Fruit fly (Drosophila melanogaster) whole organism, prepupa: ENCODE results near the gene CG4572.

Experiments used
- Blimp-1 ChIP-seq: fragments of 200-800 bp; sonication (Bioruptor generic); optimal IDR thresholded peaks from 3 replicates; lab custom pipeline; 2017; ENCODE audit warnings: missing biosample characterization, missing genetic modification characterization, mild to moderate bottlenecking, moderate library complexity, missing genetic modification reagents
- CG10631 ChIP-seq: fragments of 200-800 bp; sonication (Bioruptor generic); optimal IDR thresholded peaks from 2 replicates; lab custom pipeline; 2016; ENCODE audit warnings: missing biosample characterization, missing genetic modification characterization
- CG10669 ChIP-seq: fragments of 200-800 bp; sonication (Bioruptor generic); optimal IDR thresholded peaks from 3 replicates; lab custom pipeline; 2018; ENCODE audit warnings: missing biosample characterization, mild to moderate bottlenecking, missing genetic modification characterization, moderate library complexity
- CG11294 ChIP-seq: fragments of 200-800 bp; sonication (Bioruptor generic); IDR thresholded peaks from 2 replicates; pipeline ENCODE4 v1.3.6; 2022; ENCODE audit warnings: missing biosample characterization, missing genetic modification characterization
- CG11762 ChIP-seq: fragments of 200-800 bp; sonication (Bioruptor generic); optimal IDR thresholded peaks from 3 replicates; lab custom pipeline; 2016; ENCODE audit warnings: missing biosample characterization, missing genetic modification characterization; ENCODE audit not compliant: insufficient read depth
- CG11902 ChIP-seq: fragments of 200-800 bp; sonication (Bioruptor generic); optimal IDR thresholded peaks from 3 replicates; lab custom pipeline; 2016; ENCODE audit warnings: missing biosample characterization, missing genetic modification characterization
- CG15336 ChIP-seq: fragments of 200-800 bp; sonication (Bioruptor generic); IDR thresholded peaks from 2 replicates; pipeline ENCODE4 v1.3.6; 2022; ENCODE audit warnings: missing biosample characterization, missing genetic modification characterization
- CG1621 ChIP-seq: fragments of 200-800 bp; sonication (Bioruptor generic); optimal IDR thresholded peaks from 3 replicates; lab custom pipeline; 2018; ENCODE audit warnings: missing biosample characterization, mild to moderate bottlenecking, missing genetic modification characterization
- CG16779 ChIP-seq: fragments of 200-800 bp; sonication (Bioruptor generic); optimal IDR thresholded peaks from 3 replicates; lab custom pipeline; 2017; ENCODE audit warnings: missing biosample characterization, mild to moderate bottlenecking, missing genetic modification characterization
- CG3032 ChIP-seq: fragments of 200-800 bp; optimal IDR thresholded peaks from 2 replicates; lab custom pipeline; 2019; ENCODE audit warnings: missing biosample characterization, mild to moderate bottlenecking, missing genetic modification characterization, moderate library complexity
- CG31627 ChIP-seq: fragments of 200-800 bp; sonication (Bioruptor generic); optimal IDR thresholded peaks from 3 replicates; lab custom pipeline; 2016; ENCODE audit warnings: missing biosample characterization, missing genetic modification characterization
- CG34406 ChIP-seq: fragments of 200-800 bp; sonication (Bioruptor generic); optimal IDR thresholded peaks from 3 replicates; lab custom pipeline; 2016; ENCODE audit warnings: missing biosample characterization, missing genetic modification characterization
- CG3919 ChIP-seq: fragments of 200-800 bp; sonication (Bioruptor generic); optimal IDR thresholded peaks from 3 replicates; lab custom pipeline; 2016; ENCODE audit warnings: missing biosample characterization, missing genetic modification characterization
- CG4318 ChIP-seq: fragments of 200-800 bp; sonication (Bioruptor generic); optimal IDR thresholded peaks from 3 replicates; lab custom pipeline; 2017; ENCODE audit warnings: missing biosample characterization, mild to moderate bottlenecking, missing genetic modification characterization
- CG6163 ChIP-seq: fragments of 200-800 bp; sonication (Bioruptor generic); IDR thresholded peaks from 3 replicates; pipeline ENCODE4 v1.3.6; 2022; ENCODE audit warnings: missing biosample characterization, missing genetic modification characterization
- CG6276 ChIP-seq: fragments of 200-800 bp; sonication (Bioruptor generic); optimal IDR thresholded peaks from 2 replicates; lab custom pipeline; 2017; ENCODE audit warnings: missing biosample characterization, mild to moderate bottlenecking, missing genetic modification characterization
- CG6792 ChIP-seq: fragments of 200-800 bp; sonication (Bioruptor generic); optimal IDR thresholded peaks from 3 replicates; lab custom pipeline; 2016; ENCODE audit warnings: missing biosample characterization, missing genetic modification characterization
- CG6808 ChIP-seq: fragments of 200-800 bp; sonication (Bioruptor generic); optimal IDR thresholded peaks from 3 replicates; lab custom pipeline; 2017; ENCODE audit warnings: missing biosample characterization, missing genetic modification characterization, mild to moderate bottlenecking, moderate library complexity, missing genetic modification reagents
- CG7368 ChIP-seq: fragments of 200-800 bp; sonication (Bioruptor generic); optimal IDR thresholded peaks from 3 replicates; lab custom pipeline; 2016; ENCODE audit warnings: missing biosample characterization, missing genetic modification characterization
- CG8119 ChIP-seq: fragments of 200-800 bp; sonication (Bioruptor generic); IDR thresholded peaks from 3 replicates; pipeline ENCODE4 v1.3.6; 2022; ENCODE audit warnings: missing biosample characterization, missing genetic modification characterization
- CG8319 ChIP-seq: fragments of 200-800 bp; sonication (Bioruptor generic); optimal IDR thresholded peaks from 3 replicates; lab custom pipeline; 2016; ENCODE audit warnings: missing biosample characterization, missing genetic modification characterization
- CG8632 ChIP-seq: fragments of 200-800 bp; sonication (Bioruptor generic); optimal IDR thresholded peaks from 3 replicates; lab custom pipeline; 2016; ENCODE audit warnings: missing biosample characterization, missing genetic modification characterization
- CG9139 ChIP-seq: fragments of 200-800 bp; sonication (Bioruptor generic); optimal IDR thresholded peaks from 3 replicates; lab custom pipeline; 2017; ENCODE audit warnings: missing biosample characterization, mild to moderate bottlenecking, missing genetic modification characterization
- Eip75B ChIP-seq: fragments of 200-800 bp; sonication (Bioruptor generic); optimal IDR thresholded peaks from 3 replicates; lab custom pipeline; 2016; ENCODE audit warnings: missing biosample characterization, missing genetic modification characterization
- Eip78C ChIP-seq: fragments of 200-800 bp; sonication (Bioruptor generic); peaks from one replicate; lab custom pipeline; 2016; ENCODE audit warnings: missing biosample characterization, missing genetic modification characterization
- Ets21C ChIP-seq: fragments of 200-800 bp; sonication (Bioruptor generic); optimal IDR thresholded peaks from 3 replicates; lab custom pipeline; 2016; ENCODE audit warnings: missing biosample characterization, missing genetic modification characterization
- Gug ChIP-seq: fragments of 200-800 bp; sonication (Bioruptor generic); IDR thresholded peaks from 2 replicates; pipeline ENCODE4 v1.3.6; 2022; ENCODE audit warnings: missing biosample characterization, missing genetic modification characterization
- Hr38 ChIP-seq: sonication (Bioruptor generic); optimal IDR thresholded peaks from 2 replicates; lab custom pipeline; 2016; ENCODE audit warnings: missing biosample characterization, missing genetic modification characterization
- Hr39 ChIP-seq: fragments of 200-800 bp; sonication (Bioruptor generic); optimal IDR thresholded peaks from 2 replicates; lab custom pipeline; 2016; ENCODE audit warnings: missing biosample characterization, missing genetic modification characterization
- Hr4 ChIP-seq: fragments of 200-800 bp; sonication (Bioruptor generic); optimal IDR thresholded peaks from 3 replicates; lab custom pipeline; 2016; ENCODE audit warnings: missing biosample characterization, missing genetic modification characterization
- Lpt ChIP-seq: fragments of 200-800 bp; sonication (Bioruptor generic); optimal IDR thresholded peaks from 3 replicates; lab custom pipeline; 2016; ENCODE audit warnings: missing biosample characterization, missing genetic modification characterization
- Met ChIP-seq: fragments of 200-800 bp; sonication (Bioruptor generic); optimal IDR thresholded peaks from 3 replicates; lab custom pipeline; 2016; ENCODE audit warnings: missing biosample characterization, missing genetic modification characterization
- OdsH ChIP-seq: fragments of 200-800 bp; sonication (Bioruptor generic); optimal IDR thresholded peaks from 3 replicates; lab custom pipeline; 2016; ENCODE audit warnings: missing biosample characterization, missing genetic modification characterization
- Smox ChIP-seq: fragments of 200-800 bp; sonication (Bioruptor generic); optimal IDR thresholded peaks from 3 replicates; lab custom pipeline; 2016; ENCODE audit warnings: missing biosample characterization, missing genetic modification characterization
- Sox102F ChIP-seq: fragments of 200-800 bp; sonication (Bioruptor generic); optimal IDR thresholded peaks from 2 replicates; lab custom pipeline; 2016; ENCODE audit warnings: missing biosample characterization, mild to moderate bottlenecking, missing genetic modification characterization
- Sox14 ChIP-seq: fragments of 200-800 bp; sonication (Bioruptor generic); optimal IDR thresholded peaks from 3 replicates; lab custom pipeline; 2016; ENCODE audit warnings: missing biosample characterization, missing genetic modification characterization
- cyc ChIP-seq: fragments of 200-800 bp; sonication (Bioruptor generic); optimal IDR thresholded peaks from 3 replicates; lab custom pipeline; 2016; ENCODE audit warnings: missing biosample characterization, missing genetic modification characterization
- dac ChIP-seq: fragments of 200-800 bp; sonication (Bioruptor generic); optimal IDR thresholded peaks from 2 replicates; lab custom pipeline; 2017; ENCODE audit warnings: missing biosample characterization, mild to moderate bottlenecking, missing genetic modification characterization
- eg ChIP-seq: fragments of 200-800 bp; sonication (Bioruptor generic); IDR thresholded peaks from 3 replicates; pipeline ENCODE4 v1.3.6; 2022; ENCODE audit warnings: missing biosample characterization, missing genetic modification characterization
- esn ChIP-seq: fragments of 200-800 bp; sonication (Bioruptor generic); optimal IDR thresholded peaks from 2 replicates; lab custom pipeline; 2016; ENCODE audit warnings: missing biosample characterization, mild to moderate bottlenecking, missing genetic modification characterization, moderate library complexity
- lz ChIP-seq: fragments of 200-800 bp; sonication (Bioruptor generic); optimal IDR thresholded peaks from 3 replicates; lab custom pipeline; 2016; ENCODE audit warnings: missing biosample characterization, missing genetic modification characterization
- net ChIP-seq: fragments of 200-800 bp; sonication (Bioruptor generic); optimal IDR thresholded peaks from 3 replicates; lab custom pipeline; 2016; ENCODE audit warnings: missing biosample characterization, missing genetic modification characterization
- pdm3 ChIP-seq: fragments of 200-800 bp; sonication (Bioruptor generic); optimal IDR thresholded peaks from 3 replicates; lab custom pipeline; 2016; ENCODE audit warnings: missing biosample characterization, missing genetic modification characterization
- salr ChIP-seq, 2 experiments: fragments of 200-800 bp; sonication (Bioruptor generic); optimal IDR thresholded peaks; 3 replicates each; lab custom pipeline; 2016 to 2018; ENCODE audit warnings: missing biosample characterization in 2 of 2, missing genetic modification characterization in 2 of 2, mild to moderate bottlenecking in 1 of 2
- ss ChIP-seq, 2 experiments: fragments of 200-800 bp; sonication (Bioruptor generic); optimal IDR thresholded peaks; 2 replicates in 1 of 2; 3 replicates in 1 of 2; lab custom pipeline; 2017 to 2018; ENCODE audit warnings: mild to moderate bottlenecking in 2 of 2, missing biosample characterization in 2 of 2, missing genetic modification characterization in 2 of 2, moderate library complexity in 1 of 2
- svp ChIP-seq: fragments of 200-800 bp; sonication (Bioruptor generic); peaks from one replicate; lab custom pipeline; 2016; ENCODE audit warnings: missing biosample characterization, missing genetic modification characterization
- topi ChIP-seq: fragments of 200-800 bp; sonication (Bioruptor generic); optimal IDR thresholded peaks from 3 replicates; lab custom pipeline; 2016; ENCODE audit warnings: missing biosample characterization, missing genetic modification characterization
- vri ChIP-seq: fragments of 200-800 bp; sonication (Bioruptor generic); optimal IDR thresholded peaks from 3 replicates; lab custom pipeline; 2016; ENCODE audit warnings: missing biosample characterization, mild to moderate bottlenecking, missing genetic modification characterization

Gene CG4572

dm6 chr3R:19908863-19909343 is 44.7 kb upstream of the CG4572 start (continued):
- TF ChIP-seq ss (GFP tag; optimal IDR thresholded peaks at IDR 0.05; lab: Kevin White, UChicago) = peak in 1 of 2 experiments; percentile 42
- peak; percentile 82 for TF ChIP-seq vri (GFP tag; lab: Kevin White, UChicago)
- peak; percentile 81 for TF ChIP-seq topi (GFP tag; lab: Kevin White, UChicago)
- peak; percentile 74 for TF ChIP-seq CG11762 (GFP tag; lab: Kevin White, UChicago)
- peak; percentile 67 for TF ChIP-seq dac (GFP tag; lab: Kevin White, UChicago)
- TF ChIP-seq esn (GFP tag; lab: Kevin White, UChicago) = peak; percentile 89
- peak; percentile 88 for TF ChIP-seq CG3919 (GFP tag; lab: Kevin White, UChicago)
- TF ChIP-seq svp (GFP tag; lab: Kevin White, UChicago) = peak; percentile 95

dm6 chr3R:19905932-19906439 is 41.8 kb upstream of the CG4572 start:
- peak; percentile 91 for TF ChIP-seq eg
- peak; percentile 63 for TF ChIP-seq dac (GFP tag; lab: Kevin White, UChicago)
- peak; percentile 82 for TF ChIP-seq CG11762 (GFP tag; lab: Kevin White, UChicago)
- TF ChIP-seq lz = peak; percentile 91
- TF ChIP-seq CG3032 (tag; lab: Kevin White, UChicago) = peak; percentile 81
- TF ChIP-seq cyc (GFP tag; lab: Kevin White, UChicago) = peak; percentile 91
- peak; percentile 81 for TF ChIP-seq CG10631 (GFP tag; lab: Kevin White, UChicago)
- peak; percentile 91 for TF ChIP-seq Smox (GFP tag; lab: Kevin White, UChicago)
- TF ChIP-seq CG10669 (GFP tag; lab: Kevin White, UChicago) = peak; percentile 80
- peak; percentile 61 to 76 for TF ChIP-seq ss (GFP tag; optimal IDR thresholded peaks at IDR 0.05; lab: Kevin White, UChicago)
- TF ChIP-seq OdsH (GFP tag; lab: Kevin White, UChicago) = peak; percentile 92
- peak; percentile 95 for TF ChIP-seq CG31627 (GFP tag; lab: Kevin White, UChicago)
- TF ChIP-seq CG11902 (GFP tag; lab: Kevin White, UChicago) = peak; percentile 87
- TF ChIP-seq pdm3 (GFP tag; lab: Kevin White, UChicago) = peak; percentile 92
- TF ChIP-seq CG15336 (GFP tag; lab: Robert Waterston, UW) = peak; percentile 91
- peak; percentile 86 for TF ChIP-seq net (GFP tag; lab: Kevin White, UChicago)
- peak; percentile 90 for TF ChIP-seq Sox102F
- peak; percentile 89 for TF ChIP-seq Sox14
- TF ChIP-seq svp (GFP tag; lab: Kevin White, UChicago) = peak; percentile 98
- TF ChIP-seq CG8319 = peak; percentile 86
- TF ChIP-seq vri (GFP tag; lab: Kevin White, UChicago) = peak; percentile 93
- peak; percentile 91 for TF ChIP-seq CG6163 (GFP tag; lab: Robert Waterston, UW)
- peak; percentile 90 for TF ChIP-seq CG6792
- no peak for TF ChIP-seq CG4318 (GFP tag; lab: Kevin White, UChicago)
- TF ChIP-seq CG8119 = peak; percentile 86
- peak; percentile 87 for TF ChIP-seq Eip75B (GFP tag; lab: Kevin White, UChicago)
- peak; percentile 87 for TF ChIP-seq CG3919 (GFP tag; lab: Kevin White, UChicago)
- peak; percentile 80 for TF ChIP-seq CG6808 (GFP tag; lab: Kevin White, UChicago)
- TF ChIP-seq Lpt = peak; percentile 65
- TF ChIP-seq CG34406 (GFP tag; lab: Kevin White, UChicago) = peak; percentile 86
- peak; percentile 86 for TF ChIP-seq Hr4
- TF ChIP-seq CG8632 (GFP tag; lab: Kevin White, UChicago) = peak; percentile 83
- TF ChIP-seq CG9139 (GFP tag; lab: Kevin White, UChicago) = peak; percentile 50
- peak; percentile 95 for TF ChIP-seq Hr39 (GFP tag; lab: Kevin White, UChicago)
- peak; percentile 81 for TF ChIP-seq Gug (GFP tag; lab: Robert Waterston, UW)
- peak; percentile 82 for TF ChIP-seq CG1621 (tag; lab: Kevin White, UChicago)
- peak; percentile 89 for TF ChIP-seq Ets21C
- peak; percentile 84 for TF ChIP-seq CG11294
- TF ChIP-seq CG7368 (GFP tag; lab: Kevin White, UChicago) = peak; percentile 82
- TF ChIP-seq salr (GFP tag; optimal IDR thresholded peaks at IDR 0.05; lab: Kevin White, UChicago) = peak; percentile 70 to 77
- peak; percentile 87 for TF ChIP-seq Met (GFP tag; lab: Kevin White, UChicago)
- TF ChIP-seq Hr38 (GFP tag; lab: Kevin White, UChicago) = no peak
- peak; percentile 74 for TF ChIP-seq CG6276
- peak; percentile 95 for TF ChIP-seq Eip78C (GFP tag; lab: Kevin White, UChicago)
- TF ChIP-seq CG16779 = peak; percentile 68
- TF ChIP-seq Blimp-1 = peak; percentile 59
